Worm (Caenorhabditis elegans) whole organism, late embryonic: Measurements from ENCODE around the gene ftt-2.

Source experiments
- K02D7.2 ChIP-seq: sonication (generic microtip); optimal IDR thresholded peaks from 2 replicates; lab custom pipeline; 2017; ENCODE audit warnings: mild to moderate bottlenecking, missing genetic modification characterization, missing compliant biosample characterization
- ahr-1 ChIP-seq: sonication (generic microtip); optimal IDR thresholded peaks from 2 replicates; lab custom pipeline; 2016; ENCODE audit warnings: missing genetic modification characterization, missing compliant biosample characterization
- ceh-30 ChIP-seq: fragments of 150-350 bp; optimal IDR thresholded peaks from 2 replicates; lab custom pipeline; 2014; ENCODE audit warnings: missing biosample characterization, missing genetic modification characterization
- ceh-31 ChIP-seq: sonication (generic microtip); optimal IDR thresholded peaks from 2 replicates; lab custom pipeline; 2016; ENCODE audit warnings: missing genetic modification characterization, missing compliant biosample characterization
- ceh-48 ChIP-seq: sonication (generic microtip); optimal IDR thresholded peaks from 2 replicates; lab custom pipeline; 2016; ENCODE audit warnings: missing genetic modification characterization, inconsistent platforms, missing compliant biosample characterization
- ceh-6 ChIP-seq: fragments of 200-800 bp; sonication (Bioruptor generic); optimal IDR thresholded peaks from 2 replicates; lab custom pipeline; 2018; ENCODE audit warnings: mild to moderate bottlenecking, missing genetic modification characterization, missing compliant biosample characterization
- dmd-4 ChIP-seq: sonication (generic microtip); optimal IDR thresholded peaks from 2 replicates; lab custom pipeline; 2016; ENCODE audit warnings: borderline replicate concordance, missing genetic modification characterization, missing compliant biosample characterization
- dve-1 ChIP-seq: sonication (generic microtip); optimal IDR thresholded peaks from 2 replicates; lab custom pipeline; 2017; ENCODE audit warnings: antibody characterized with exemption, mild to moderate bottlenecking, missing genetic modification characterization, missing compliant biosample characterization
- elt-2 ChIP-seq: sonication (generic microtip); optimal IDR thresholded peaks from 2 replicates; lab custom pipeline; 2016; ENCODE audit warnings: missing genetic modification reagents, missing genetic modification characterization, missing compliant biosample characterization
- elt-4 ChIP-seq: sonication (generic microtip); optimal IDR thresholded peaks from 2 replicates; lab custom pipeline; 2016; ENCODE audit warnings: missing genetic modification characterization, missing compliant biosample characterization
- ets-4 ChIP-seq: sonication (generic microtip); optimal IDR thresholded peaks from 2 replicates; lab custom pipeline; 2016; ENCODE audit warnings: missing genetic modification characterization, missing compliant biosample characterization
- eyg-1 ChIP-seq: sonication (generic microtip); optimal IDR thresholded peaks from 2 replicates; lab custom pipeline; 2016; ENCODE audit warnings: missing genotype, missing genetic modification characterization, missing compliant biosample characterization
- hlh-13 ChIP-seq: fragments of 200-800 bp; sonication (Bioruptor generic); optimal IDR thresholded peaks from 2 replicates; lab custom pipeline; 2018; ENCODE audit warnings: mild to moderate bottlenecking, missing genetic modification characterization, missing compliant biosample characterization
- hlh-30 ChIP-seq: sonication (generic microtip); optimal IDR thresholded peaks from 2 replicates; lab custom pipeline; 2017; ENCODE audit warnings: antibody characterized with exemption, missing genetic modification characterization, missing compliant biosample characterization; ENCODE audit not compliant: insufficient read depth
- hlh-6 ChIP-seq: sonication (generic microtip); optimal IDR thresholded peaks from 2 replicates; lab custom pipeline; 2016; ENCODE audit warnings: missing genotype, missing genetic modification characterization, missing compliant biosample characterization
- lin-11 ChIP-seq: fragments of 200-800 bp; sonication (Bioruptor generic); optimal IDR thresholded peaks from 2 replicates; lab custom pipeline; 2018; ENCODE audit warnings: mild to moderate bottlenecking, missing genetic modification characterization, missing compliant biosample characterization
- mec-3 ChIP-seq: sonication (generic microtip); optimal IDR thresholded peaks from 2 replicates; lab custom pipeline; 2016; ENCODE audit warnings: borderline replicate concordance, missing genetic modification characterization, missing compliant biosample characterization
- nfya-1 ChIP-seq: sonication (generic microtip); optimal IDR thresholded peaks from 2 replicates; lab custom pipeline; 2017; ENCODE audit warnings: missing genetic modification characterization, mild to moderate bottlenecking, missing compliant biosample characterization, antibody characterized with exemption, moderate library complexity
- nhr-11 ChIP-seq: fragments of 150-350 bp; optimal IDR thresholded peaks from 2 replicates; lab custom pipeline; 2014; ENCODE audit warnings: missing biosample characterization, missing genetic modification characterization
- npax-4 ChIP-seq: sonication (generic microtip); optimal IDR thresholded peaks from 2 replicates; lab custom pipeline; 2016; ENCODE audit warnings: missing genetic modification characterization, missing compliant biosample characterization
- odd-2 ChIP-seq: sonication (generic microtip); optimal IDR thresholded peaks from 2 replicates; lab custom pipeline; 2017; ENCODE audit warnings: antibody characterized with exemption, mild to moderate bottlenecking, missing genetic modification characterization, missing compliant biosample characterization
- pag-3 ChIP-seq: sonication (generic microtip); optimal IDR thresholded peaks from 2 replicates; lab custom pipeline; 2016; ENCODE audit warnings: missing compliant biosample characterization, missing genetic modification characterization, borderline replicate concordance
- pat-9 ChIP-seq: fragments of 200-800 bp; sonication (Bioruptor generic); optimal IDR thresholded peaks from 2 replicates; lab custom pipeline; 2018; ENCODE audit warnings: mild to moderate bottlenecking, missing genetic modification characterization, moderate library complexity, missing compliant biosample characterization
- pha-4 ChIP-seq: fragments of 150-350 bp; optimal IDR thresholded peaks from 2 replicates; lab custom pipeline; 2018; ENCODE audit warnings: missing biosample characterization, missing genetic modification reagents, missing genetic modification characterization
- pqm-1 ChIP-seq: sonication (generic microtip); optimal IDR thresholded peaks from 2 replicates; lab custom pipeline; 2016; ENCODE audit warnings: missing genetic modification characterization, missing compliant biosample characterization
- pros-1 ChIP-seq: fragments of 150-350 bp; optimal IDR thresholded peaks from 2 replicates; lab custom pipeline; 2014; ENCODE audit warnings: missing biosample characterization, missing genetic modification reagents, missing genetic modification characterization
- ref-2 ChIP-seq: sonication (generic microtip); optimal IDR thresholded peaks from 2 replicates; lab custom pipeline; 2016; ENCODE audit warnings: missing genetic modification characterization, missing compliant biosample characterization
- rnt-1 ChIP-seq: sonication (generic microtip); optimal IDR thresholded peaks from 2 replicates; lab custom pipeline; 2016; ENCODE audit warnings: missing genetic modification characterization, missing compliant biosample characterization
- sdc-2 ChIP-seq: sonication (generic microtip); optimal IDR thresholded peaks from 2 replicates; lab custom pipeline; 2016; ENCODE audit warnings: missing genotype, missing genetic modification characterization, missing compliant biosample characterization
- tbx-2 ChIP-seq: sonication (generic microtip); optimal IDR thresholded peaks from 2 replicates; lab custom pipeline; 2016; ENCODE audit warnings: missing genetic modification characterization, missing compliant biosample characterization
- ttx-3 ChIP-seq: sonication (generic microtip); optimal IDR thresholded peaks from 2 replicates; lab custom pipeline; 2016; ENCODE audit warnings: missing genetic modification reagents, missing genetic modification characterization, missing compliant biosample characterization
- unc-42 ChIP-seq: sonication (generic microtip); optimal IDR thresholded peaks from 2 replicates; lab custom pipeline; 2016; ENCODE audit warnings: missing genotype, missing genetic modification characterization, missing compliant biosample characterization
- unc-55 ChIP-seq: sonication (generic microtip); optimal IDR thresholded peaks from 2 replicates; lab custom pipeline; 2017; ENCODE audit warnings: missing biosample characterization, missing genetic modification reagents, missing genetic modification characterization
- ztf-16 ChIP-seq: sonication (generic microtip); optimal IDR thresholded peaks from 2 replicates; lab custom pipeline; 2017; ENCODE audit warnings: missing genetic modification characterization, missing compliant biosample characterization

The ftt-2 gene

ce11 chrX:11621997-11622396, 16.8 kb upstream of the ftt-2 start, which contains the start of gene sto-3:
TSS of gene sto-3 (minus strand) at chrX:11622097.
- TF ChIP-seq ets-4 (tag; lab: Kevin White, UChicago) (no peak), unc-55 (GFP tag; lab: Kevin White, UChicago) (no peak), rnt-1 (tag; lab: Kevin White, UChicago) (no peak), ahr-1 (no peak), eyg-1 (tag; lab: Kevin White, UChicago) (no peak), ceh-31 (tag; lab: Kevin White, UChicago) (no peak), nhr-11 (tag; lab: Kevin White, UChicago) (no peak), pha-4 (no peak), K02D7.2 (tag; lab: Kevin White, UChicago) (no peak), ttx-3 (tag; lab: Kevin White, UChicago) (no peak), mec-3 (tag; lab: Kevin White, UChicago) (no peak), ceh-30 (tag; lab: Kevin White, UChicago) (no peak), hlh-6 (no peak), lin-11 (tag; lab: Kevin White, UChicago) (no peak), ztf-16 (tag; lab: Kevin White, UChicago) (no peak), pat-9 (tag; lab: Kevin White, UChicago) (no peak), nfya-1 (tag; lab: Kevin White, UChicago) (no peak), hlh-30 (tag; lab: Kevin White, UChicago) (no peak), unc-42 (tag; lab: Kevin White, UChicago) (no peak)

ce11 chrX:11617387-11617786, 12.2 kb upstream of the ftt-2 start, which contains the start of gene F52D10.4:
TSS of gene F52D10.4 (plus strand) at chrX:11617470.
- TF ChIP-seq ahr-1 (no peak), hlh-6 (no peak), odd-2 (no peak), npax-4 (tag; lab: Kevin White, UChicago) (no peak), dmd-4 (tag; lab: Kevin White, UChicago) (no peak)
- TF ChIP-seq, all 69 proteins: peak for 0

- TF ChIP-seq ets-4 (tag; lab: Kevin White, UChicago): no peak
- TF ChIP-seq unc-42 (tag; lab: Kevin White, UChicago): peak; percentile 83
- TF ChIP-seq pros-1 (tag; lab: Kevin White, UChicago): peak; percentile 39
- peak; percentile 31 for TF ChIP-seq tbx-2 (tag; lab: Kevin White, UChicago)
- no peak for TF ChIP-seq unc-55 (GFP tag; lab: Kevin White, UChicago)
- peak; percentile 40 for TF ChIP-seq nfya-1 (tag; lab: Kevin White, UChicago)
These were observed 3.0 kb upstream of the ftt-2 start for ce11 chrX:11608110-11608759.

ce11 chrX:11607500-11607823, 2.2 kb upstream of the ftt-2 start:
- TF ChIP-seq ceh-31 (tag; lab: Kevin White, UChicago) (peak; percentile 26), nfya-1 (tag; lab: Kevin White, UChicago) (no peak), unc-42 (tag; lab: Kevin White, UChicago) (peak; percentile 14)

- no peak for TF ChIP-seq dve-1 (tag; lab: Kevin White, UChicago)
- TF ChIP-seq ttx-3 (tag; lab: Kevin White, UChicago): no peak
- no peak for TF ChIP-seq eyg-1 (tag; lab: Kevin White, UChicago)
- no peak for TF ChIP-seq nfya-1 (tag; lab: Kevin White, UChicago)
- no peak for TF ChIP-seq elt-4
- TF ChIP-seq elt-2: no peak
- no peak for TF ChIP-seq sdc-2 (tag; lab: Kevin White, UChicago)
- no peak for TF ChIP-seq tbx-2 (tag; lab: Kevin White, UChicago)
- no peak for TF ChIP-seq ztf-16 (tag; lab: Kevin White, UChicago)
- TF ChIP-seq pat-9 (tag; lab: Kevin White, UChicago): no peak
- no peak for TF ChIP-seq hlh-13 (GFP tag; lab: Kevin White, UChicago)
- no peak for TF ChIP-seq ceh-48
- TF ChIP-seq npax-4 (tag; lab: Kevin White, UChicago): no peak
- TF ChIP-seq ref-2 (tag; lab: Kevin White, UChicago): no peak
- no peak for TF ChIP-seq pqm-1
- TF ChIP-seq ceh-6: no peak
- TF ChIP-seq pag-3 (tag; lab: Kevin White, UChicago): no peak
These were observed 1.7 kb upstream of the ftt-2 start for ce11 chrX:11606815-11607499.
